Worm (Caenorhabditis elegans) whole organism, L1 larva: ENCODE results near the gene F22B5.10.

ENCODE experiments used
- ceh-82 ChIP-seq, 3 experiments: fragments of 150-350 bp in 1 of 3; sonication (generic microtip) in 2 of 3; optimal IDR thresholded peaks; 2 replicates each; lab custom pipeline; 2014 to 2017; ENCODE audit warnings: missing biosample characterization in 3 of 3, missing genetic modification characterization in 3 of 3
- lin-35 ChIP-seq, 2 experiments: fragments of 150-350 bp; optimal IDR thresholded peaks; 2 replicates each; lab custom pipeline; 2014; ENCODE audit warnings: missing biosample characterization in 2 of 2, missing genetic modification characterization in 2 of 2, missing genetic modification reagents in 2 of 2
- nhr-12 ChIP-seq: sonication (generic microtip); optimal IDR thresholded peaks from 2 replicates; lab custom pipeline; 2017; ENCODE audit warnings: missing biosample characterization, missing genetic modification characterization
- sup-37 ChIP-seq: fragments of 200-800 bp; sonication (Bioruptor generic); optimal IDR thresholded peaks from 2 replicates; lab custom pipeline; 2018; ENCODE audit warnings: mild to moderate bottlenecking, missing genetic modification characterization, missing compliant biosample characterization

DNA sequence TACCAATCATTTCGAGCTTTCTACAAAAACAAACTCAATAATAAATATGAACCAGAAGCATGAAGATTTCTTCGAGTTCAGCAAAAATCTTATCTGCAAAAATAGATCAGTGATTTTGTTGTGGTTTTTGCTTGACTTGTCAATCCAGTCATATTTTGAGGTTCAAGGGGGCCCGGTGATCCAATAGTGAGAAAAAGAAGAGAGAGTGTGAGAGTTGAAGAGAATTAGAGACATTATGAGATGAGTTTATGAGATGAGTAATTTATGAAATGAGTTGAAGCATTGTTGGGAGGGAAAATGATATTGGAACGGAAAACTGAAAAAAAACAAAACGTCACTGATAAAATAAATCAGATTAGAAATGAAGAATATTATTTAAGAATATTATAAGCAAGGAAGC is 42.0 kb downstream of the F22B5.10 start, which contains the start of gene T13H5.1:
- no peak for TF ChIP-seq lin-35 (GFP tag; optimal IDR thresholded peaks at IDR 0.05; lab: Kevin White, UChicago)
- TF ChIP-seq nhr-12 (tag; lab: Kevin White, UChicago): no peak
- TF ChIP-seq ceh-82 (tag; optimal IDR thresholded peaks at IDR 0.05; lab: Kevin White, UChicago): no peak
- no peak for TF ChIP-seq sup-37
